Worm (Caenorhabditis elegans): ENCODE measurements around the gene Y71H2AM.20.

Y71H2AM.20 gene

ce11 chrIII:2814919-2815554, 29.3 kb upstream of the Y71H2AM.20 start, which contains the start of gene tufm-1:
TSS of gene tufm-1 (minus strand) at chrIII:2814969.
- TF ChIP-seq hmg-1.2 (GFP tag; IDR thresholded peaks at IDR 0.05) (no peak), lin-35 (GFP tag; optimal IDR thresholded peaks at IDR 0.05) (peak in 1 of 3 experiments; percentile 66), Y67H2A.10 (GFP tag; conservative IDR thresholded peaks at IDR 0.05) (no peak), zim-3 (tag; optimal IDR thresholded peaks at IDR 0.05) (no peak), nhr-80 (tag; optimal IDR thresholded peaks at IDR 0.05) (peak; percentile 13), cebp-2 (GFP tag; IDR thresholded peaks at IDR 0.05) (no peak), sptf-2 (GFP tag; optimal IDR thresholded peaks at IDR 0.05) (no peak), lin-54 (GFP tag; optimal IDR thresholded peaks at IDR 0.05) (peak; percentile 19), T07F8.4 (tag; optimal IDR thresholded peaks at IDR 0.05) (no peak), snpc-1.1 (tag; optimal IDR thresholded peaks at IDR 0.05; ENCODE audit: insufficient read depth) (no peak), efl-1 (GFP tag; optimal IDR thresholded peaks at IDR 0.05) (peak; percentile 71), pha-4 (tag; optimal IDR thresholded peaks at IDR 0.05) (peak; percentile 17), let-526 (GFP tag; IDR thresholded peaks at IDR 0.05) (no peak), ztf-26 (tag; optimal IDR thresholded peaks at IDR 0.05) (no peak), ceh-91 (GFP tag; IDR thresholded peaks at IDR 0.05) (peak; percentile 42; the same call in 1 of the 2 replicates), F57A8.1 (GFP tag; optimal IDR thresholded peaks at IDR 0.05) (no peak), dpl-1 (GFP tag; optimal IDR thresholded peaks at IDR 0.05) (peak; percentile 28), hmg-20 (GFP tag; IDR thresholded peaks at IDR 0.05) (no peak), F37B4.10 (GFP tag; IDR thresholded peaks at IDR 0.05) (no peak), egl-18 (GFP tag; IDR thresholded peaks at IDR 0.05) (no peak), ceh-79 (tag; optimal IDR thresholded peaks at IDR 0.05) (no peak), aptf-3 (GFP tag; IDR thresholded peaks at IDR 0.05) (no peak), Y53G8AR.9 (GFP tag; conservative IDR thresholded peaks at IDR 0.05) (no peak), F57C9.4 (tag; optimal IDR thresholded peaks at IDR 0.05) (no peak), madf-3 (GFP tag; IDR thresholded peaks at IDR 0.05) (no peak), xnd-1 (tag; optimal IDR thresholded peaks at IDR 0.05) (peak; percentile 30), ets-4 (GFP tag; optimal IDR thresholded peaks at IDR 0.05) (no peak), egl-44 (GFP tag; IDR thresholded peaks at IDR 0.05) (no peak), madf-6 (GFP tag; IDR thresholded peaks at IDR 0.05) (peak; percentile 82), sdz-38 (tag; optimal IDR thresholded peaks at IDR 0.05) (no peak), rpc-1 (optimal IDR thresholded peaks at IDR 0.05) (no peak), rpc-1 (tag; optimal IDR thresholded peaks at IDR 0.05) (no peak), tlf-1 (GFP tag; optimal IDR thresholded peaks at IDR 0.05) (no peak), zfh-2 (GFP tag; conservative IDR thresholded peaks at IDR 0.05) (no peak), die-1 (tag; optimal IDR thresholded peaks at IDR 0.05) (no peak), lsl-1 (GFP tag; optimal IDR thresholded peaks at IDR 0.05) (peak; percentile 78), ceh-27 (GFP tag; optimal IDR thresholded peaks at IDR 0.05) (no peak), nhr-27 (tag; optimal IDR thresholded peaks at IDR 0.05) (no peak), fkh-3 (tag; optimal IDR thresholded peaks at IDR 0.05) (no peak), pbrm-1 (GFP tag; IDR thresholded peaks at IDR 0.05) (no peak), tbx-9 (tag; optimal IDR thresholded peaks at IDR 0.05; ENCODE audit: borderline replicate concordance) (no peak), mes-4 (tag; optimal IDR thresholded peaks at IDR 0.05) (no peak), egrh-3 (GFP tag; IDR thresholded peaks at IDR 0.05) (no peak), hsf-1 (GFP tag; IDR thresholded peaks at IDR 0.05) (no peak), ceh-40 (GFP tag; IDR thresholded peaks at IDR 0.05) (no peak), B0035.1 (tag; optimal IDR thresholded peaks at IDR 0.05) (no peak), tbp1 (GFP tag; optimal IDR thresholded peaks at IDR 0.05) (peak; percentile 16), mel-28 (tag; optimal IDR thresholded peaks at IDR 0.05; ENCODE audit: borderline replicate concordance) (no peak), lin-40 (tag; optimal IDR thresholded peaks at IDR 0.05) (peak; percentile 38), lir-1 (GFP tag; conservative IDR thresholded peaks at IDR 0.05) (no peak)
